Fruit fly (Drosophila melanogaster) whole organism, wandering third instar larva: ENCODE measurements around the gene alpha-Est4.
A peak's percentile ranks its signal among the peaks of the same experiment; 100 is the strongest.

ENCODE experiments used
- CG32264 ChIP-seq: fragments of 200-800 bp; sonication (Bioruptor generic); optimal IDR thresholded peaks from 2 replicates; lab custom pipeline; 2016; ENCODE audit warnings: missing biosample characterization, missing genetic modification characterization
- CrebA ChIP-seq: fragments of 200-800 bp; sonication (Bioruptor generic); optimal IDR thresholded peaks from 2 replicates; lab custom pipeline; 2016; ENCODE audit warnings: missing biosample characterization, mild to moderate bottlenecking, missing genetic modification characterization, borderline replicate concordance
- Dfd ChIP-seq: fragments of >200 bp; optimal IDR thresholded peaks from 2 replicates; lab custom pipeline; 2017; ENCODE audit warnings: missing biosample characterization, missing genetic modification characterization
- Dif ChIP-seq: fragments of 200-275, 200-300 bp; sonication (Bioruptor generic); optimal IDR thresholded peaks from 2 replicates; lab custom pipeline; 2018; ENCODE audit warnings: missing biosample characterization, missing genetic modification characterization; ENCODE audit not compliant: partially characterized antibody
- GATAd ChIP-seq: sonication (Bioruptor generic); optimal IDR thresholded peaks from 2 replicates; lab custom pipeline; 2016; ENCODE audit warnings: missing biosample characterization, missing genetic modification characterization
- HLH106 ChIP-seq: fragments of 200-800 bp; optimal IDR thresholded peaks from 3 replicates; lab custom pipeline; 2019; ENCODE audit warnings: missing biosample characterization, mild to moderate bottlenecking, missing genetic modification characterization, moderate library complexity
- Hnf4 ChIP-seq: fragments of 200-800 bp; sonication (Bioruptor generic); optimal IDR thresholded peaks from 2 replicates; lab custom pipeline; 2016; ENCODE audit warnings: missing biosample characterization, mild to moderate bottlenecking, missing genetic modification characterization
- Hr83 ChIP-seq: fragments of 200-300 bp; sonication (Bioruptor generic); optimal IDR thresholded peaks from 2 replicates; lab custom pipeline; 2016; ENCODE audit warnings: missing biosample characterization, mild to moderate bottlenecking, missing genetic modification characterization, moderate library complexity; ENCODE audit not compliant: poor library complexity, severe bottlenecking
- Jra ChIP-seq: sonication (Bioruptor generic); optimal IDR thresholded peaks from 2 replicates; lab custom pipeline; 2016; ENCODE audit warnings: missing biosample characterization, missing genetic modification characterization
- Myc ChIP-seq: fragments of >200 bp; optimal IDR thresholded peaks from 2 replicates; lab custom pipeline; 2017
- N ChIP-seq: fragments of >200 bp; optimal IDR thresholded peaks from 2 replicates; lab custom pipeline; 2018; ENCODE audit warnings: missing biosample characterization, missing external identifiers, missing genetic modification characterization
- OdsH ChIP-seq: fragments of 200-800 bp; sonication (Bioruptor generic); optimal IDR thresholded peaks from 2 replicates; lab custom pipeline; 2016; ENCODE audit warnings: missing biosample characterization, mild to moderate bottlenecking, missing genetic modification characterization
- Rel ChIP-seq, 2 experiments: fragments of 200-800 bp; sonication (Bioruptor generic) in 1 of 2; optimal IDR thresholded peaks; 2 replicates in 1 of 2; 3 replicates in 1 of 2; lab custom pipeline; 2016 to 2019; ENCODE audit warnings: mild to moderate bottlenecking in 2 of 2, missing biosample characterization in 2 of 2, missing genetic modification characterization in 2 of 2, moderate library complexity in 1 of 2
- brk ChIP-seq: fragments of 200-800 bp; sonication (Bioruptor generic); optimal IDR thresholded peaks from 2 replicates; lab custom pipeline; 2016; ENCODE audit warnings: missing biosample characterization, mild to moderate bottlenecking, missing genetic modification characterization
- dmrt93B ChIP-seq: fragments of 200-800 bp; sonication (Bioruptor generic); optimal IDR thresholded peaks from 2 replicates; lab custom pipeline; 2018; ENCODE audit warnings: missing biosample characterization, mild to moderate bottlenecking, missing genetic modification characterization
- dsf ChIP-seq: sonication (Bioruptor generic); optimal IDR thresholded peaks from 2 replicates; lab custom pipeline; 2016; ENCODE audit warnings: missing biosample characterization, missing genetic modification characterization, borderline replicate concordance
- ey ChIP-seq: fragments of 200-800 bp; sonication (Bioruptor generic); optimal IDR thresholded peaks from 2 replicates; lab custom pipeline; 2016; ENCODE audit warnings: missing biosample characterization, missing genetic modification characterization
- foxo ChIP-seq, 2 experiments: fragments of 200-800 bp; sonication (Bioruptor generic); optimal IDR thresholded peaks; 2 replicates in 1 of 2; 3 replicates in 1 of 2; lab custom pipeline; 2016 to 2017; ENCODE audit warnings: missing biosample characterization in 2 of 2, missing genetic modification characterization in 2 of 2
- fru ChIP-seq: fragments of 200-800 bp; sonication (Bioruptor generic); optimal IDR thresholded peaks from 3 replicates; lab custom pipeline; 2016; ENCODE audit warnings: missing biosample characterization, mild to moderate bottlenecking, missing genetic modification characterization
- h ChIP-seq: fragments of 200-800 bp; sonication (Bioruptor generic); optimal IDR thresholded peaks from 3 replicates; lab custom pipeline; 2016; ENCODE audit warnings: missing biosample characterization, mild to moderate bottlenecking, missing genetic modification characterization
- jim ChIP-seq: fragments of 175-275, 200-325 bp; sonication (Bioruptor generic); optimal IDR thresholded peaks from 2 replicates; lab custom pipeline; 2016; ENCODE audit warnings: missing biosample characterization, mild to moderate bottlenecking, missing genetic modification characterization
- pan ChIP-seq: fragments of >200 bp; optimal IDR thresholded peaks from 2 replicates; lab custom pipeline; 2017
- psq ChIP-seq: fragments of 200-800 bp; sonication (Bioruptor generic); optimal IDR thresholded peaks from 3 replicates; lab custom pipeline; 2017; ENCODE audit warnings: missing biosample characterization, mild to moderate bottlenecking, missing genetic modification characterization, moderate library complexity
- rgr ChIP-seq: fragments of 200-800 bp; sonication (Bioruptor generic); optimal IDR thresholded peaks from 3 replicates; lab custom pipeline; 2016; ENCODE audit warnings: missing biosample characterization, mild to moderate bottlenecking, missing genetic modification characterization
- sv ChIP-seq: fragments of 200-800 bp; sonication (Bioruptor generic); optimal IDR thresholded peaks from 3 replicates; lab custom pipeline; 2016; ENCODE audit warnings: missing biosample characterization, missing genetic modification characterization
- usp ChIP-seq: fragments of >200 bp; optimal IDR thresholded peaks from 2 replicates; lab custom pipeline; 2017; ENCODE audit warnings: missing biosample characterization, missing genetic modification characterization

The alpha-Est4 gene

DNA sequence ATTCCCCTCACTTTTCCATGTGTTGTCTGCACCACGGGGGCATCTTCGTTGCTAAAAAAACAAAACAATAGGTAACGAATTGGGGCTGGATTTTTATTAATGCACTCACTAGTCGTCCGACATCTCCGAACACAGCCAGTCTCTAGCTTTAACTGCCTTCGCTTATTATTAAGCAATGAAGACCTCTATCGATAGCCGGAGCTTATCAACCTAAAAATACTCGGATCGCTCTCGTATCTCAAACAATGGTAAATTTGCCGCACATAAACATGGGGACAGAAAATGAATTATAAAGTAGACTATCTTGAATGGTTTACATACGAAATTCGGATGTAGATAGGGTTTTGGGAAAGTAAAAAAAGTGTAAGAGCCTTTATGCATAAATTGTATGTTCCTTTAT, at the start of gene alpha-Est4:
Gene alpha-Est4 (minus strand): TSS at position 181 of the 400 bp plus-strand sequence.
- TF ChIP-seq brk (GFP tag; lab: Kevin White, UChicago), result no peak
- TF ChIP-seq OdsH, result no peak
- no peak for TF ChIP-seq Hnf4
- no peak for TF ChIP-seq dmrt93B
- no peak for TF ChIP-seq Jra (GFP tag; lab: Kevin White, UChicago)
- TF ChIP-seq GATAd, result no peak
- no peak for TF ChIP-seq HLH106 (tag; lab: Kevin White, UChicago)
- no peak for TF ChIP-seq Myc
- no peak for TF ChIP-seq Dif (GFP tag; lab: Kevin White, UChicago)
- no peak for TF ChIP-seq usp (GFP tag; lab: Kevin White, UChicago)
- TF ChIP-seq fru, result no peak
- no peak for TF ChIP-seq rgr (GFP tag; lab: Kevin White, UChicago)
- no peak for TF ChIP-seq jim
- no peak for TF ChIP-seq ey (GFP tag; lab: Kevin White, UChicago)
- TF ChIP-seq h (GFP tag; lab: Kevin White, UChicago), result no peak
- TF ChIP-seq, all 38 proteins: peak for 0

- peak; percentile 97 for TF ChIP-seq Dfd (GFP tag; lab: Kevin White, UChicago)
- TF ChIP-seq Myc, result no peak
These were observed 33.8 kb upstream of the alpha-Est4 start for dm6 chr3R:7572237-7572636.

DNA sequence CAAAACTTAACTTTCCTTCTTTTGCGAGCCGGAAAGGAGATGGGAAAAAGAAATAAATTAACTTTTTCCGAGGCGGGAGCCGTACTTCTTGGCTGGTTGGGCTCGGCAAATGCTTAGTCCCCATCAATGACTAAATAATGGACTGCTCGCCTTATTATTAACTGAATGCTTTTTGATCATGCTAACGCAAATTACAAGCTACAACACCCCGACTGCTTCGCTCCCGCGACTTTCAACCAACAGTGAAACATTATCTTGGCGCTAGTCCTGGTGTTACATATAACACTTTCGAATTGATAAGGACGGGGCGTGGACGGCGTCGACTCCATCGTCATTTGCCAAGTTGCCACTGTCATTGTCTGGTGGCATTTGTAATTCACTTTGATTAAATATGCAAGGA, 13.3 kb upstream of the alpha-Est4 start, which contains the start of gene CG45545:
Gene CG45545 (plus strand): TSS at position 301 of the 400 bp plus-strand sequence.
- TF ChIP-seq Rel (GFP tag; optimal IDR thresholded peaks at IDR 0.05; lab: Kevin White, UChicago) (no peak), Rel (tag; optimal IDR thresholded peaks at IDR 0.05; lab: Kevin White, UChicago) (no peak)
- TF ChIP-seq, all 38 proteins: peak for 0

DNA sequence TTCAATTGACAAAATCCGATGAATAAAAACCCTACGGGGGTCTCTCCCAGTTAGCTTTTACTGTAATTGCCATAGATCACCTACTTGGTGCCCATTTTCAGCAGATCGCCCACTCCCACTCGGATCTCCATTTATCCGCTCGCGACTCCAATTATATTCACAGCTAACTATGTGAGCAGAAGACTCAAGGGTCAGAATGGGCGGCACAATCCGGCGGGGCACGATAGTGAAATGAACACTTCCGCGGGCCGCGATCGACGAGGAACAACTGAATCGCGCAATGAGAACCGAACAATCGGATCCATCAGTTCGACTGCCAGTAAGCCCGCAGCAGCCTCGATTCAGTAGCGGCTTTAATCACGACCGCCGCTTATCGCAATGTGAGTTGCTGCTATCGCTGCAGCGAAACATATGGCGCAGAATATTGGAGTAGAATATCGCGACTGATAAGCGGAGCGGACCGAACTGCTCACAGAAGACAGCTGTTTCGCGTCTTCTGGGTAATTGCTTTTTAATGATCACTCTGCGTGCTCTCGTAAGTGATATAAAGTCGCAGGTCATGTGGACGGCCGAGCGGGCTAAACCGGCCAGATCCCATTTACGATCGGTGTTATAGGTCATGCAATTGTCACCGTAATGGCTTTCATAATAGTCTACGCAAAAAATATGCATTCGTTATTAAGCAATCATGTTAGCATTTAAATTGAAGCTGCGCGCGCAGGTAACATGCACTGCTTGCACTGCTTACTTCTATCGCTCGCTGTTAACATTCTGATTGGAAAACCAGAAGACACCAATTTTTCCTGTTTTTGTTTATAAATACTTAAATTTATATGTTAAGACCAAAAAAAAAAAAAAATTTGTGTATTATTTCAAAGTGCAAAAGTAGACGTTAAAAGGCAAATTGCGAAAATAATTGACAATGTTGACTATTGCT, 10.7 kb upstream of the alpha-Est4 start, which contains the start of gene alpha-Est1:
Gene alpha-Est1 (minus strand): TSS at position 317 of the 937 bp plus-strand sequence.
- TF ChIP-seq pan (lab: Kevin White, UChicago) (no peak), fru (peak; percentile 38), Hnf4 (peak; percentile 10)

DNA sequence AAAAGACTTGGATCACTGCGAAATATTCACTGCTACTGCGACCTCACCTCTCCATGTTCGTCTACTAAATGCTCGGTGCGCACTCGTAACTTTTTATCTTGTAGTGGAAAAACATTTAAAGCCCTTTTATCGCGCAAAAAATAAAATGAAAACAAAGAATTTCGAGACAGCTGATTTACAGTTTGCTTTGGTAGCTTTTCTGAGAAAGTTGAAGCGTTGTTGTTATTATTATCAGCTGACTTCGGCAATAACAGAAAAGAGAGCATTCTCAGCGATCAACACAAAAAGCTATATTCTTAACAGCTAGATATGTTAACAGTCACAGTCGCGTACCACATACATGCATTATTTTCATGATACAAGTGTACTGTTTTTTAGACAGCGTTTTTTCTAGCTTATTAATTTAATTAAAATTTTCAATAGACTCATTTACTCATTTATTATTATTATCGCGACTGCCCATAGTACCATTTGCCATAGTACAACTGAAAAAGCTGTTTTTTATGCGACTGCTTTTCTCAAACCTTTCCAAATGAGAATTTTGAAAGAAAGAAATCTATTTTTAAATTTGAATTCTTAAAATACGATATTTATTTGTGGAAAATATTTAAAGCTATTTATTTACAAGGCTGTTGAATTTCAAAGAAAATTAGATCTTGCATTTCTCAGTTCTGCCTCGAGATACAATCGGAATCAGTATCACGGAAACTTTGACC, 2.9 kb upstream of the alpha-Est4 start, which contains the start of the genes alpha-Est3 and alpha-Est2:
Gene alpha-Est3 (minus strand): TSS at position 487 of the 716 bp plus-strand sequence.
Gene alpha-Est2 (plus strand): TSS at position 666 of the 716 bp plus-strand sequence.
- TF ChIP-seq dmrt93B (no peak), fru (no peak), Hnf4 (no peak), CrebA (GFP tag; lab: Kevin White, UChicago) (peak; percentile 9)

- no peak for TF ChIP-seq Dfd (GFP tag; lab: Kevin White, UChicago)
- no peak for TF ChIP-seq Rel (GFP tag; optimal IDR thresholded peaks at IDR 0.05; lab: Kevin White, UChicago)
- peak; percentile 26 for TF ChIP-seq Rel (tag; optimal IDR thresholded peaks at IDR 0.05; lab: Kevin White, UChicago)
- no peak for TF ChIP-seq sv (GFP tag; lab: Kevin White, UChicago)
- no peak for TF ChIP-seq dsf (GFP tag; lab: Kevin White, UChicago)
- no peak for TF ChIP-seq foxo (GFP tag; optimal IDR thresholded peaks at IDR 0.05; lab: Kevin White, UChicago)
- TF ChIP-seq psq (GFP tag; lab: Kevin White, UChicago), result no peak
- no peak for TF ChIP-seq usp (GFP tag; lab: Kevin White, UChicago)
- TF ChIP-seq dmrt93B, result no peak
- TF ChIP-seq CG32264 (GFP tag; lab: Kevin White, UChicago), result no peak
- TF ChIP-seq N (GFP tag; lab: Kevin White, UChicago), result no peak
- TF ChIP-seq Hr83 (GFP tag; lab: Kevin White, UChicago), result peak; percentile 31
- peak; percentile 70 for TF ChIP-seq CrebA (GFP tag; lab: Kevin White, UChicago)
- TF ChIP-seq Dif (GFP tag; lab: Kevin White, UChicago), result peak; percentile 24
- TF ChIP-seq jim, result no peak
These were observed 2.1 kb downstream of the alpha-Est4 start, which contains the start of gene alpha-Est5 for dm6 chr3R:7536281-7536680. alpha-Est5 (minus strand) TSS chr3R:7536390.
